Fruit fly (Drosophila melanogaster) whole organism, pupa: ENCODE results near the gene Cox11.

Experiments
- CG10348 ChIP-seq: fragments of 200-800 bp; sonication (Bioruptor generic); IDR thresholded peaks from 2 replicates; pipeline ENCODE4 v1.3.6; 2022; ENCODE audit warnings: missing biosample characterization, missing genetic modification characterization
- CG14655 ChIP-seq: fragments of 200-800 bp; sonication (Bioruptor generic); optimal IDR thresholded peaks from 3 replicates; lab custom pipeline; 2017; ENCODE audit warnings: mild to moderate bottlenecking, missing biosample characterization, missing genetic modification reagents, missing genetic modification characterization
- CG15710 ChIP-seq: fragments of 200-800 bp; sonication (Bioruptor generic); optimal IDR thresholded peaks from 2 replicates; lab custom pipeline; 2018; ENCODE audit warnings: missing biosample characterization, mild to moderate bottlenecking, missing genetic modification characterization, moderate library complexity
- CG17806 ChIP-seq: fragments of 200-800 bp; sonication (Bioruptor generic); optimal IDR thresholded peaks from 2 replicates; lab custom pipeline; 2018; ENCODE audit warnings: missing biosample characterization, mild to moderate bottlenecking, missing genetic modification characterization, moderate library complexity
- CG8159 ChIP-seq: fragments of 200-800 bp; sonication (Bioruptor generic); optimal IDR thresholded peaks from 3 replicates; lab custom pipeline; 2018; ENCODE audit warnings: missing biosample characterization, mild to moderate bottlenecking, missing genetic modification characterization, moderate library complexity
- CG8301 ChIP-seq: fragments of 200-800 bp; sonication (Bioruptor generic); optimal IDR thresholded peaks from 2 replicates; lab custom pipeline; 2018; ENCODE audit warnings: missing biosample characterization, mild to moderate bottlenecking, missing genetic modification characterization
- CG9948 ChIP-seq: fragments of 200-800 bp; sonication (Bioruptor generic); optimal IDR thresholded peaks from 2 replicates; lab custom pipeline; 2018; ENCODE audit warnings: missing biosample characterization, mild to moderate bottlenecking, missing genetic modification characterization, moderate library complexity
- D1 ChIP-seq: fragments of 200-800 bp; sonication (Bioruptor generic); optimal IDR thresholded peaks from 2 replicates; lab custom pipeline; 2018; ENCODE audit warnings: missing biosample characterization, mild to moderate bottlenecking, missing genetic modification characterization, moderate library complexity
- EcR ChIP-seq: fragments of 200-800 bp; sonication (Bioruptor generic); optimal IDR thresholded peaks from 3 replicates; lab custom pipeline; 2019; ENCODE audit warnings: missing biosample characterization, missing genetic modification characterization, mild to moderate bottlenecking, moderate library complexity, missing genetic modification reagents
- Ets98B ChIP-seq: fragments of 200-800 bp; sonication (Bioruptor generic); IDR thresholded peaks from 2 replicates; pipeline ENCODE4 v1.3.6; 2022; ENCODE audit warnings: missing biosample characterization, missing genetic modification characterization
- Snoo ChIP-seq: fragments of 200-800 bp; sonication (Bioruptor generic); optimal IDR thresholded peaks from 3 replicates; lab custom pipeline; 2017; ENCODE audit warnings: missing biosample characterization, mild to moderate bottlenecking, missing genetic modification characterization, inconsistent platforms
- gl ChIP-seq: fragments of 200-800 bp; sonication (Bioruptor generic); optimal IDR thresholded peaks from 2 replicates; lab custom pipeline; 2018; ENCODE audit warnings: missing biosample characterization, mild to moderate bottlenecking, missing genetic modification characterization
- rn ChIP-seq: fragments of 200-800 bp; sonication (Bioruptor generic); IDR thresholded peaks from 2 replicates; pipeline ENCODE4 v1.3.6; 2022; ENCODE audit warnings: missing biosample characterization, missing genetic modification characterization

- TF ChIP-seq gl (tag; lab: Kevin White, UChicago), result no peak
- peak; percentile 29 for TF ChIP-seq CG15710 (tag; lab: Kevin White, UChicago)
- TF ChIP-seq CG10348, result no peak
- TF ChIP-seq CG14655 (GFP tag; lab: Kevin White, UChicago), result peak; percentile 89
- TF ChIP-seq rn (GFP tag; lab: Robert Waterston, UW), result peak; percentile 55; the same call in 1 of the 2 replicates
- TF ChIP-seq EcR (GFP tag; lab: Kevin White, UChicago), result peak; percentile 100
- peak; percentile 65 for TF ChIP-seq Snoo (tag; lab: Kevin White, UChicago)
- TF ChIP-seq CG8301 (tag; lab: Kevin White, UChicago), result peak; percentile 77
- TF ChIP-seq D1 (tag; lab: Kevin White, UChicago), result no peak
- peak; percentile 85 for TF ChIP-seq CG8159 (tag; lab: Kevin White, UChicago)
- TF ChIP-seq Ets98B (GFP tag; lab: Robert Waterston, UW), result 0 out of 2 replicates have a peak, but pooled peaks have one; percentile 34
- peak; percentile 56 for TF ChIP-seq CG9948 (tag; lab: Kevin White, UChicago)
- TF ChIP-seq CG17806, result peak; percentile 76
These were observed 19.9 kb downstream of the Cox11 start, which contains the start of gene Oscillin for dm6 chr2L:5546518-5547287.
